Worm (Caenorhabditis elegans) whole organism, late embryonic: ENCODE results near the gene Y113G7B.27.

Experiments
- ama-1 ChIP-seq: fragments of 150-350 bp; optimal IDR thresholded peaks from 2 replicates; lab custom pipeline; 2014
- ceh-19 ChIP-seq: fragments of 200-800 bp; sonication (Bioruptor generic); optimal IDR thresholded peaks from 2 replicates; lab custom pipeline; 2018; ENCODE audit warnings: mild to moderate bottlenecking, missing genetic modification characterization, missing compliant biosample characterization
- ceh-6 ChIP-seq: fragments of 200-800 bp; sonication (Bioruptor generic); optimal IDR thresholded peaks from 2 replicates; lab custom pipeline; 2018; ENCODE audit warnings: mild to moderate bottlenecking, missing genetic modification characterization, missing compliant biosample characterization
- elt-2 ChIP-seq: sonication (generic microtip); optimal IDR thresholded peaks from 2 replicates; lab custom pipeline; 2016; ENCODE audit warnings: missing genetic modification reagents, missing genetic modification characterization, missing compliant biosample characterization
- ets-4 ChIP-seq: sonication (generic microtip); optimal IDR thresholded peaks from 2 replicates; lab custom pipeline; 2016; ENCODE audit warnings: missing genetic modification characterization, missing compliant biosample characterization
- fax-1 ChIP-seq: sonication (generic microtip); optimal IDR thresholded peaks from 2 replicates; lab custom pipeline; 2016; ENCODE audit warnings: missing genotype, missing genetic modification characterization, missing compliant biosample characterization
- fkh-10 ChIP-seq: fragments of 150-350 bp; optimal IDR thresholded peaks from 2 replicates; lab custom pipeline; 2014; ENCODE audit warnings: missing biosample characterization, missing genetic modification reagents, missing genetic modification characterization
- gmeb-2 ChIP-seq: sonication (generic microtip); optimal IDR thresholded peaks from 2 replicates; lab custom pipeline; 2016; ENCODE audit warnings: missing genetic modification characterization, inconsistent platforms, missing compliant biosample characterization
- lin-11 ChIP-seq: fragments of 200-800 bp; sonication (Bioruptor generic); optimal IDR thresholded peaks from 2 replicates; lab custom pipeline; 2018; ENCODE audit warnings: mild to moderate bottlenecking, missing genetic modification characterization, missing compliant biosample characterization
- pag-3 ChIP-seq: sonication (generic microtip); optimal IDR thresholded peaks from 2 replicates; lab custom pipeline; 2016; ENCODE audit warnings: missing compliant biosample characterization, missing genetic modification characterization, borderline replicate concordance
- pros-1 ChIP-seq: fragments of 150-350 bp; optimal IDR thresholded peaks from 2 replicates; lab custom pipeline; 2014; ENCODE audit warnings: missing biosample characterization, missing genetic modification reagents, missing genetic modification characterization
- sdc-2 ChIP-seq: sonication (generic microtip); optimal IDR thresholded peaks from 2 replicates; lab custom pipeline; 2016; ENCODE audit warnings: missing genotype, missing genetic modification characterization, missing compliant biosample characterization
- sox-4 ChIP-seq: sonication (generic microtip); optimal IDR thresholded peaks from 2 replicates; lab custom pipeline; 2017; ENCODE audit warnings: mild to moderate bottlenecking, missing genetic modification characterization, inconsistent platforms, missing compliant biosample characterization
- zip-5 ChIP-seq: sonication (generic microtip); optimal IDR thresholded peaks from 2 replicates; lab custom pipeline; 2016; ENCODE audit warnings: missing genetic modification characterization, missing compliant biosample characterization

DNA sequence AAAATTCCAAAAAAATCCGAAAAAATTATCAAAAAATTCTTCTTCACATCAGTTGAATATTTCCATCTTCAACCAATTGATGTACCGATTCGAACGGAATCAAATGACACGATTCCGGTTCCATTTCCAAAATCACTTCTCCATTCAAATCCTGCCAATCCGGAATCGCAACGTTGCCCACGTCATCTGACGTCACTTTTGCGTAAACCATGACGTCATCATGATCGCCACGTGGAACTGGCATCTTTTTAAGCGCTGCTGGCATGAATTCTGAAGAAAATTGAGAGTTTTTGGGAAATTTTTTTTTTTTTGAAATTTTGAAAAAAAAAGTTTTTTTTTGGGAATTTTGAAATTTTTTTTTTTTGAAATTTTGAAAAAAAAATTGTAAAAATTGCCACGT is 42.6 kb downstream of the Y113G7B.27 start:
- TF ChIP-seq fkh-10 (GFP tag; lab: Kevin White, UChicago) = no peak
- no peak for TF ChIP-seq pros-1
- TF ChIP-seq sdc-2 (tag; lab: Kevin White, UChicago) = no peak
- TF ChIP-seq sox-4 = no peak
- TF ChIP-seq gmeb-2 (tag; lab: Kevin White, UChicago) = no peak
- TF ChIP-seq fax-1 = no peak
- TF ChIP-seq ama-1 (lab: Kevin White, UChicago) = no peak
- TF ChIP-seq pag-3 (tag; lab: Kevin White, UChicago) = no peak
- no peak for TF ChIP-seq ets-4 (tag; lab: Kevin White, UChicago)
- no peak for TF ChIP-seq lin-11
- TF ChIP-seq zip-5 (tag; lab: Kevin White, UChicago) = no peak
- no peak for TF ChIP-seq elt-2 (tag; lab: Kevin White, UChicago)
- no peak for TF ChIP-seq ceh-19 (GFP tag; lab: Kevin White, UChicago)
- TF ChIP-seq ceh-6 (GFP tag; lab: Kevin White, UChicago) = no peak
